Worm (Caenorhabditis elegans): ENCODE results near the gene R09E10.6.

The R09E10.6 gene

ce11 chrIV:10277716-10278115, 16.2 kb downstream of the R09E10.6 start, which contains the start of gene Y43C5A.4:
TSS of gene Y43C5A.4 (plus strand) at chrIV:10278016.
- no peak for TF ChIP-seq mep-1 (tag; optimal IDR thresholded peaks at IDR 0.05)
- TF ChIP-seq ceh-88 (GFP tag; IDR thresholded peaks at IDR 0.05): no peak
- no peak for TF ChIP-seq lin-13 (GFP tag; optimal IDR thresholded peaks at IDR 0.05)
- no peak for TF ChIP-seq fkh-10 (GFP tag; optimal IDR thresholded peaks at IDR 0.05)
- no peak for TF ChIP-seq elt-2 (tag; optimal IDR thresholded peaks at IDR 0.05)
- TF ChIP-seq nhr-11 (tag; optimal IDR thresholded peaks at IDR 0.05): no peak
- no peak for TF ChIP-seq hlh-4 (tag; optimal IDR thresholded peaks at IDR 0.05)
- TF ChIP-seq nhr-19 (GFP tag; conservative IDR thresholded peaks at IDR 0.05): no peak
- TF ChIP-seq pax-3 (tag; optimal IDR thresholded peaks at IDR 0.05): no peak
- TF ChIP-seq F16B12.6 (tag; optimal IDR thresholded peaks at IDR 0.05): no peak

DNA sequence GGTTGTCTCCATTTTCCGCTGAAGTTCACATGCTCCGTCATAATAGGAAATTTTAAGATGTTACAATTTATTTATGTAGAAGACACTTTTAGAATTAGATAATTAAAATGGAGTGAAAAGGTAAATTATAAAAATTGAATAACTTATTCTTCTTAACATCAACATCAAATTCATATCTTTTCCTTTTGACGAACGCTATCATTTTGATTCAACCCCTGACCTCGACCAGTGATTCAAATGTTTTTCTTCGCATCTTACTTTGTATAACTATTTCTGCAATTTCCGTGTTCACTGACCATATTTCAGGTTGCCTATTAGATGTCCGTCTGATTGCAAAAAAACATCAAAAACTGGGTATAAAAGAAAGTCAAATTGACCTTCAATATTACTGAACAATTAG, 17.0 kb downstream of the R09E10.6 start, which contains the start of gene Y43C5A.7:
Gene Y43C5A.7 (plus strand): TSS at position 301 of the 400 bp plus-strand sequence.
- TF ChIP-seq aly-2 (tag; optimal IDR thresholded peaks at IDR 0.05): no peak
- no peak for TF ChIP-seq lin-35 (GFP tag; optimal IDR thresholded peaks at IDR 0.05)
- TF ChIP-seq lin-15B (tag; optimal IDR thresholded peaks at IDR 0.05): no peak
- TF ChIP-seq aha-1 (tag; optimal IDR thresholded peaks at IDR 0.05): no peak
- TF ChIP-seq ama-1 (optimal IDR thresholded peaks at IDR 0.05): no peak
- no peak for TF ChIP-seq mep-1 (tag; optimal IDR thresholded peaks at IDR 0.05)
- no peak for TF ChIP-seq ceh-82 (tag; optimal IDR thresholded peaks at IDR 0.05)
- no peak for TF ChIP-seq Y116A8C.19 (tag; optimal IDR thresholded peaks at IDR 0.05; ENCODE audit: borderline replicate concordance)
- TF ChIP-seq pag-3 (tag; optimal IDR thresholded peaks at IDR 0.05; ENCODE audit: borderline replicate concordance, insufficient read depth): no peak
- no peak for TF ChIP-seq elt-3 (tag; optimal IDR thresholded peaks at IDR 0.05)
- no peak for TF ChIP-seq fkh-10 (GFP tag; optimal IDR thresholded peaks at IDR 0.05)
- no peak for TF ChIP-seq lin-13 (GFP tag; optimal IDR thresholded peaks at IDR 0.05)
- no peak for TF ChIP-seq nhr-12 (tag; optimal IDR thresholded peaks at IDR 0.05)
- no peak for TF ChIP-seq efl-1 (optimal IDR thresholded peaks at IDR 0.05)
- TF ChIP-seq efl-1 (GFP tag; optimal IDR thresholded peaks at IDR 0.05 in 1 of 2): no peak

ce11 chrIV:10275050-10275449, 18.9 kb downstream of the R09E10.6 start:
- TF ChIP-seq fos-1 (tag; optimal IDR thresholded peaks at IDR 0.05) (no peak), nhr-71 (tag; optimal IDR thresholded peaks at IDR 0.05) (peak; percentile 37), nhr-28 (tag; optimal IDR thresholded peaks at IDR 0.05) (no peak), ceh-63 (GFP tag; optimal IDR thresholded peaks at IDR 0.05) (no peak), hpl-2 (GFP tag; optimal IDR thresholded peaks at IDR 0.05) (no peak), nhr-85 (tag) (peak; percentile 75), C16A3.4 (tag; optimal IDR thresholded peaks at IDR 0.05) (no peak), vab-15 (tag; optimal IDR thresholded peaks at IDR 0.05) (no peak), sox-4 (tag; optimal IDR thresholded peaks at IDR 0.05) (no peak)

DNA sequence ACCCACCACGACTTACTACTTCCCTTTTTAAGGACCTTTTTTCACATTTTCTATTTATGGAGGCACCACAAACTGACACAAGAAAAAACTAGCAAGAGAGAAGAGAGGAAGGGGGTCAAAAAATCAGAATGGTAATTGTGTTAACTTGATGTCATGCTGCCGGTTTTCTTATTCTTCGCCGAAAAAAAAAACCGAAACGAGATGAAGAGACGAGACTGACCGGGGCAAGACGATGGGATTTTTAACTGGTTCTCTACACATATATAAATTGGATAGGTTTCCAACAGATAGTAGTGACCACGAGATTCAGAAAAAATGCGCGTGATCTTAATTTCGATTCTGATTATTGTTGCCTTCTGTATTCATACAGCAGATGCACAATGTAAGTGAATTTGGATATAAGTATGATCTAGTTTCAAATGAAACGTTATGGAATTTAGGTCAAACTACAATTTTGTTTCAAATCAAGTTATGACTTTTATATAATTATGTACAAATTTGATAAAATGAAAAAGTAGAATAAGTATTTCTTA, 20.1 kb downstream of the R09E10.6 start, which contains the start of gene Y43C5A.3:
Gene Y43C5A.3 (plus strand): TSS at position 256 of the 533 bp plus-strand sequence.
- TF ChIP-seq efl-1 (optimal IDR thresholded peaks at IDR 0.05) (no peak), efl-1 (GFP tag; optimal IDR thresholded peaks at IDR 0.05 in 1 of 2) (peak in 1 of 2 experiments; percentile 82), nhr-85 (tag) (peak; percentile 70), elt-3 (tag; optimal IDR thresholded peaks at IDR 0.05) (peak in 1 of 6 experiments; percentile 67), blmp-1 (tag; optimal IDR thresholded peaks at IDR 0.05) (peak; percentile 69), nhr-71 (tag; optimal IDR thresholded peaks at IDR 0.05) (peak; percentile 53), snu-23 (GFP tag; optimal IDR thresholded peaks at IDR 0.05) (peak; percentile 45), unc-98 (GFP tag; IDR thresholded peaks at IDR 0.05) (no peak), unc-130 (tag; optimal IDR thresholded peaks at IDR 0.05) (no peak), nhr-20 (tag; optimal IDR thresholded peaks at IDR 0.05) (peak; percentile 57), nhr-47 (tag; optimal IDR thresholded peaks at IDR 0.05) (peak; percentile 18), zag-1 (tag; optimal IDR thresholded peaks at IDR 0.05) (no peak), lin-35 (GFP tag; optimal IDR thresholded peaks at IDR 0.05) (peak in 1 of 2 experiments; percentile 28), mdl-1 (tag; optimal IDR thresholded peaks at IDR 0.05) (peak in 1 of 2 experiments; percentile 4), ceh-88 (GFP tag; IDR thresholded peaks at IDR 0.05) (no peak), jun-1 (tag; optimal IDR thresholded peaks at IDR 0.05) (no peak), lin-14 (GFP tag; optimal IDR thresholded peaks at IDR 0.05) (peak; percentile 56), tbx-2 (tag; optimal IDR thresholded peaks at IDR 0.05) (peak; percentile 11)

Data from whole organism, L1 larva.